Fruit fly (Drosophila melanogaster) whole organism, adult: ENCODE measurements around the gene frtz.

ENCODE experiments used
- CG11617 ChIP-seq: fragments of 200-800 bp; sonication (Bioruptor generic); optimal IDR thresholded peaks from 2 replicates; lab custom pipeline; 2017; ENCODE audit warnings: mild to moderate bottlenecking, missing biosample characterization, missing genetic modification reagents, missing genetic modification characterization
- CG12768 ChIP-seq: fragments of 200-800 bp; sonication (Bioruptor generic); optimal IDR thresholded peaks from 2 replicates; lab custom pipeline; 2017; ENCODE audit warnings: missing biosample characterization, missing genetic modification characterization, mild to moderate bottlenecking, moderate library complexity, missing genetic modification reagents
- CG14711 ChIP-seq: fragments of 200-800 bp; sonication (Bioruptor generic); optimal IDR thresholded peaks from 2 replicates; lab custom pipeline; 2018; ENCODE audit warnings: missing biosample characterization, mild to moderate bottlenecking, missing genetic modification characterization, moderate library complexity
- CG1620 ChIP-seq: fragments of 200-800 bp; sonication (Bioruptor generic); optimal IDR thresholded peaks from 2 replicates; lab custom pipeline; 2016; ENCODE audit warnings: missing biosample characterization, missing genetic modification characterization
- CG33017 ChIP-seq: fragments of 200-800 bp; sonication (Bioruptor generic); optimal IDR thresholded peaks from 2 replicates; lab custom pipeline; 2018; ENCODE audit warnings: missing biosample characterization, mild to moderate bottlenecking, missing genetic modification characterization, moderate library complexity
- CG5204 ChIP-seq: fragments of 200-800 bp; sonication (Bioruptor generic); optimal IDR thresholded peaks from 2 replicates; lab custom pipeline; 2016; ENCODE audit warnings: missing biosample characterization, missing genetic modification characterization
- CG7045 ChIP-seq: fragments of 200-800 bp; sonication (Bioruptor generic); optimal IDR thresholded peaks from 2 replicates; lab custom pipeline; 2017; ENCODE audit warnings: missing biosample characterization, mild to moderate bottlenecking, missing genetic modification characterization
- CG7101 ChIP-seq: fragments of 200-800 bp; sonication (Bioruptor generic); optimal IDR thresholded peaks from 2 replicates; lab custom pipeline; 2018; ENCODE audit warnings: missing biosample characterization, mild to moderate bottlenecking, missing genetic modification characterization, moderate library complexity
- Clk ChIP-seq: fragments of 200-800 bp; sonication (Bioruptor generic); optimal IDR thresholded peaks from 2 replicates; lab custom pipeline; 2017; ENCODE audit warnings: missing biosample characterization, missing genetic modification characterization
- Crg-1 ChIP-seq: fragments of 200-800 bp; sonication (Bioruptor generic); optimal IDR thresholded peaks from 2 replicates; lab custom pipeline; 2016; ENCODE audit warnings: missing biosample characterization, missing genetic modification characterization
- Hr96 ChIP-seq: fragments of 200-800 bp; sonication (Bioruptor generic); optimal IDR thresholded peaks from 2 replicates; lab custom pipeline; 2016; ENCODE audit warnings: missing biosample characterization, missing genetic modification characterization
- Mnt ChIP-seq: fragments of 200-800 bp; sonication (Bioruptor generic); optimal IDR thresholded peaks from 2 replicates; lab custom pipeline; 2016; ENCODE audit warnings: missing biosample characterization, mild to moderate bottlenecking, missing genetic modification characterization
- bab1 ChIP-seq: fragments of 200-800 bp; sonication (Bioruptor generic); optimal IDR thresholded peaks from 3 replicates; lab custom pipeline; 2019; ENCODE audit warnings: missing biosample characterization, mild to moderate bottlenecking, missing genetic modification characterization, moderate library complexity
- cic ChIP-seq: fragments of 200-800 bp; sonication (Bioruptor generic); optimal IDR thresholded peaks from 2 replicates; lab custom pipeline; 2017; ENCODE audit warnings: missing biosample characterization, mild to moderate bottlenecking, missing genetic modification characterization, moderate library complexity
- cnc ChIP-seq, 2 experiments: fragments of >200 bp; optimal IDR thresholded peaks; 2 replicates each; lab custom pipeline; 2017
- kay ChIP-seq: fragments of 200-800 bp; sonication (Bioruptor generic); peaks from one replicate; lab custom pipeline; 2016; ENCODE audit warnings: missing biosample characterization, missing genetic modification characterization, borderline replicate concordance
- ovo ChIP-seq: fragments of 200-800 bp; sonication (Bioruptor generic); optimal IDR thresholded peaks from 2 replicates; lab custom pipeline; 2016; ENCODE audit warnings: missing biosample characterization, missing genetic modification characterization
- pad ChIP-seq: fragments of 200-800 bp; sonication (Bioruptor generic); optimal IDR thresholded peaks from 3 replicates; lab custom pipeline; 2017; ENCODE audit warnings: missing biosample characterization, missing genetic modification characterization, mild to moderate bottlenecking, moderate library complexity, missing genetic modification reagents
- tj ChIP-seq: fragments of 200-800 bp; sonication (Bioruptor generic); optimal IDR thresholded peaks from 3 replicates; lab custom pipeline; 2017; ENCODE audit warnings: missing biosample characterization, mild to moderate bottlenecking, missing genetic modification characterization, moderate library complexity
- toe ChIP-seq: fragments of 200-800 bp; sonication (Bioruptor generic); optimal IDR thresholded peaks from 2 replicates; lab custom pipeline; 2016; ENCODE audit warnings: missing biosample characterization, missing genetic modification characterization

The frtz gene

DNA sequence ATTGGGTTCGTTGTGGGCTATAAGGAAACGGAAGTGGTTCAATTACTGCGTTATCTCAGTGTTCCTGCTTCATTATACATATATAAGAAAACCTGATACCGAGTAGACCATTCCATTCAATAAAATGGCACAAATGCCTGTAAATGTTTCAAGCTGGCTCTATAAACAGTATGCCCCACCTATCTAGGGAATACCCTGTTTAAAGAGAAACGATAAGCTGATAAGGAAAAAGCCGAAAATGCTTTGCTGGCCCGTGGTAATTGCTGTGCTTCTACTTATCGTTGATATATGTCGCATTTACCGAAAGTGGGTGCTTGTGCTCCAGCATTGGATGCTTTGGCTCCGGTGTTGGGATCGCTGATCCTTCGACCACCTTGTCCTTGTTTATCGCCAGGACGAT lies 6.3 kb downstream of the frtz start:
- TF ChIP-seq CG7045 (GFP tag; lab: Kevin White, UChicago) (no peak), CG11617 (GFP tag; lab: Kevin White, UChicago) (no peak), CG12768 (GFP tag; lab: Kevin White, UChicago) (no peak), ovo (GFP tag; lab: Kevin White, UChicago) (no peak), Mnt (GFP tag; lab: Kevin White, UChicago) (no peak), toe (GFP tag; lab: Kevin White, UChicago) (no peak), CG1620 (GFP tag; lab: Kevin White, UChicago) (no peak), CG33017 (tag; lab: Kevin White, UChicago) (no peak), Clk (no peak), CG14711 (tag; lab: Kevin White, UChicago) (no peak)

DNA sequence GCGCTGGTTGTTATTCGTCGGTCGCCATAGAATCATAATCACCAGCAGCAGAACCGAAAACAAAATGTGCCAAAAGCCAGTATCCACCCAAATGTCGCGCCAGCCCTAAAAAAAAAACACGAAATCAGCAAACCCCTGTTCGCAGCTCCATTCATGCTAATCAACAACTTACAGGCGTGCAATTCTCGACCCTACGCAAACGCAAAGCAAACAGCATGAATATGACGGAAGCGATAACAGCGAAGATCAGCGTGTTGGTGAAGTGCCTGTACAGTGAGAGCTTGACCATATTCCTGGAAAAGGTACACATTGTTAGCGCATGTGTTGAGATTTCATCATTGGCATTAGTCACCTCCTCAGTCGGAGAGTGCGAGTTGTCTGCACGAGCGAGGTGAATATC lies 7.5 kb downstream of the frtz start:
- TF ChIP-seq Mnt (GFP tag; lab: Kevin White, UChicago): no peak
- TF ChIP-seq cic (GFP tag; lab: Kevin White, UChicago): peak; percentile 62
- TF ChIP-seq bab1 (GFP tag; lab: Kevin White, UChicago): no peak
- no peak for TF ChIP-seq ovo (GFP tag; lab: Kevin White, UChicago)
- TF ChIP-seq Clk: no peak
- no peak for TF ChIP-seq CG5204 (GFP tag; lab: Kevin White, UChicago)
- TF ChIP-seq CG7101 (tag; lab: Kevin White, UChicago): no peak
- no peak for TF ChIP-seq CG1620 (GFP tag; lab: Kevin White, UChicago)

DNA sequence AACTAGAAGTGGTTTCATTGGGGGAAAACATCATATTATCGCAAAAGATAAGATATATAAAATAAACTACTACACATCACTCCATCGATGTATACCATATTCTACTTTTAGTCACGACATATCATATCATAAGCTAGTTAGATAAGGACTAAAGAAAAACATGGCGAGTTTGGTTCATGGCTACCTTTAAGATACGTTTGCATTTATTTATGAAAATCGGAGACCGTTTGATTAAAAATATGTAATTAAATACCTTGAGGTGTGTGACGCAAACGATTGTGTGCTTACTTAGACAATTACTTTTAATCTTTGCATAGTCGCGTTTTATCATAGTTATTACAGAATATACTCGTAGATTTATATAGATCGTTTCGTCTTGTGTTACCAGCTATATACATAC lies 8.7 kb downstream of the frtz start:
- TF ChIP-seq pad (GFP tag; lab: Kevin White, UChicago): no peak
- no peak for TF ChIP-seq toe (GFP tag; lab: Kevin White, UChicago)
- no peak for TF ChIP-seq kay (GFP tag; lab: Kevin White, UChicago)
- no peak for TF ChIP-seq ovo (GFP tag; lab: Kevin White, UChicago)
- no peak for TF ChIP-seq bab1 (GFP tag; lab: Kevin White, UChicago)
- TF ChIP-seq tj: no peak

DNA sequence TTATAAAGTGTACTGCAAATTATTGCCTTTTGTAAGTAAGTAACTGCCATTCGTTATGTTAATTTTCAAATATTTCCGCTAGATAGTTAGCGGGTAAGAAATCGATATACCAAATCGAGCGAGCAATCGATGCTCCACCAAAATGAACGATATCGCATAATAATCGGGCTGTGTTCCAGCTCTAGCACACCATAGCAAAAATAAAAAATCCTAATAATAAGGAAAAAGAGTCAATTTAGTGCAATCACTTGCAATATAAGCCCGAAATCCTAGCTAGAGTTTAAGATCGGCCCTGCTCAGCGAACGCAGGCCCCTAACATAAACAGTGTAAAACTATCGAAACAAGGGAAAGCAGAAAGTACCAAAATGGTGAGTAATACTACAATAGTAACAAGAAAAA lies 10.9 kb downstream of the frtz start, which contains the start of gene cpb:
Gene cpb, plus strand, starts transcription at position 157 of the 400 bp plus-strand sequence.
- TF ChIP-seq CG1620 (GFP tag; lab: Kevin White, UChicago) (no peak), CG11617 (GFP tag; lab: Kevin White, UChicago) (no peak), kay (GFP tag; lab: Kevin White, UChicago) (no peak)

DNA sequence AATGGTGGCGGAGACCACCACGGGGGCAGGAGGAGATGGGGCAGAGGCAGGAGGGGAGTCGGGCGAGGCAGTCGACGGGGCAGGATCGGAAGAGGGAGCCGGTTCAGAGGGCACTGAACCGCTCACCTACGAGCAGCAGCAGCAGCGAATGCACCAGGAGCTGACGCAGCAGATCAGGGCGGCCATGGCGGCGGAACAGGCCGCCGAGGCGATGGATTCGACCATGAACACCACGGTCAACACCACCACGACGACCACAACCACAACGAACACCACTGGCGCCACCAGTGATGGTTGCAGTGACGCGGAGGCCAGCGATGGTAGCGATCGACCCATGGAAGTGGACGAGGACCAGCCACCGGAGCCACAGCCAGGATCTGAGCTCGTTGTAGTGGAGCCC lies 19.4 kb downstream of the frtz start:
- TF ChIP-seq Hr96 (GFP tag; lab: Kevin White, UChicago) (no peak), CG12768 (GFP tag; lab: Kevin White, UChicago) (no peak), Crg-1 (GFP tag; lab: Kevin White, UChicago) (no peak), Clk (no peak), CG11617 (GFP tag; lab: Kevin White, UChicago) (no peak), CG1620 (GFP tag; lab: Kevin White, UChicago) (no peak), cnc (optimal IDR thresholded peaks at IDR 0.05; lab: Kevin White, UChicago) (no peak), bab1 (GFP tag; lab: Kevin White, UChicago) (no peak), Mnt (GFP tag; lab: Kevin White, UChicago) (no peak), CG33017 (tag; lab: Kevin White, UChicago) (no peak), cic (GFP tag; lab: Kevin White, UChicago) (no peak), tj (no peak), toe (GFP tag; lab: Kevin White, UChicago) (no peak), CG7101 (tag; lab: Kevin White, UChicago) (no peak), CG5204 (GFP tag; lab: Kevin White, UChicago) (no peak), kay (GFP tag; lab: Kevin White, UChicago) (no peak), pad (GFP tag; lab: Kevin White, UChicago) (no peak), CG14711 (tag; lab: Kevin White, UChicago) (no peak), ovo (GFP tag; lab: Kevin White, UChicago) (no peak), CG7045 (GFP tag; lab: Kevin White, UChicago) (no peak)

DNA sequence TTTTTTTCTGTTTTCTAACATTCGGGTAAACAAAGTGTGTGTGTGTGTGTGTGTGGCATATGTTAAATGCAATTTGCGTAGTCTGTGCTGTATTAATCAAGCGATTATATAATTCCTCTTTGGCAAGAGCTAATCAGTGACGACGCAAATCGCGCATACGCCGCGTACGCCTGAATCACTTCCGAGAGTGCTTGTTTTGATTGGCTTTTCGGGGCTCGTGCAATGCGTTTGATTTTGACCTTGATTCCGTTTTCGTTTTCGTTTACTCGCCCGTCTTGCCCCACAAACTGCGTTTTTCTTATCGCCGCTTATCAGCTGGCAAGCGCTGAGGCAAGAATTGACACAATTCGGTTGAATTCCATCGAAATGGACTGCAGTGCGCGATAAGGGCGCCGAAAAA lies 22.8 kb downstream of the frtz start:
- TF ChIP-seq CG5204 (GFP tag; lab: Kevin White, UChicago) (no peak), CG14711 (tag; lab: Kevin White, UChicago) (no peak), CG7045 (GFP tag; lab: Kevin White, UChicago) (no peak), CG7101 (tag; lab: Kevin White, UChicago) (no peak), kay (GFP tag; lab: Kevin White, UChicago) (no peak), CG33017 (tag; lab: Kevin White, UChicago) (no peak), Mnt (GFP tag; lab: Kevin White, UChicago) (no peak), cic (GFP tag; lab: Kevin White, UChicago) (no peak), cnc (optimal IDR thresholded peaks at IDR 0.05; lab: Kevin White, UChicago) (no peak), toe (GFP tag; lab: Kevin White, UChicago) (no peak), CG12768 (GFP tag; lab: Kevin White, UChicago) (no peak), Clk (no peak), tj (no peak), Crg-1 (GFP tag; lab: Kevin White, UChicago) (no peak), CG1620 (GFP tag; lab: Kevin White, UChicago) (no peak), ovo (GFP tag; lab: Kevin White, UChicago) (no peak), pad (GFP tag; lab: Kevin White, UChicago) (no peak)
